Worm (Caenorhabditis elegans): ENCODE measurements around the gene C08B6.5.

ce11 chrV:10078244-10078643 is 39.3 kb upstream of the C08B6.5 start, which contains the start of gene R04B5.1:
- TF ChIP-seq hmg-4 (GFP tag; optimal IDR thresholded peaks at IDR 0.05), result no peak
- no peak for TF ChIP-seq pes-1 (GFP tag; IDR thresholded peaks at IDR 0.05)
- TF ChIP-seq flt-1 (GFP tag; IDR thresholded peaks at IDR 0.05), result no peak
- no peak for TF ChIP-seq scrt-1 (GFP tag; IDR thresholded peaks at IDR 0.05)
- TF ChIP-seq hmbx-1 (tag; optimal IDR thresholded peaks at IDR 0.05), result no peak
- TF ChIP-seq hnd-1 (tag; optimal IDR thresholded peaks at IDR 0.05), result no peak
- TF ChIP-seq ets-7 (tag; optimal IDR thresholded peaks at IDR 0.05), result no peak
- TF ChIP-seq sea-1 (GFP tag; conservative IDR thresholded peaks at IDR 0.05), result no peak
